Fruit fly (Drosophila melanogaster) whole organism, embryonic: ENCODE results near the gene SPARC.

ENCODE experiments used
- Bgb ChIP-seq: fragments of 200-800 bp; sonication (Bioruptor generic); IDR thresholded peaks from 2 replicates; pipeline ENCODE4 v1.3.6; 2022; ENCODE audit warnings: missing biosample characterization, missing genetic modification characterization; ENCODE audit not compliant: partially characterized antibody
- CG11093 ChIP-seq: fragments of 200-800 bp; sonication (Bioruptor generic); IDR thresholded peaks from 3 replicates; pipeline ENCODE4 v1.3.6; 2022; ENCODE audit warnings: missing biosample characterization, missing genetic modification characterization
- CG11560 ChIP-seq: fragments of 200-800 bp; sonication (Bioruptor generic); IDR thresholded peaks from 3 replicates; pipeline ENCODE4 v1.3.6; 2022; ENCODE audit warnings: missing biosample characterization, missing genetic modification characterization
- CG12659 ChIP-seq: fragments of 200-800 bp; sonication (Bioruptor generic); optimal IDR thresholded peaks from 3 replicates; lab custom pipeline; 2017; ENCODE audit warnings: mild to moderate bottlenecking, missing biosample characterization, missing genetic modification reagents, missing genetic modification characterization
- CG13287 ChIP-seq: fragments of 200-800 bp; sonication (Bioruptor generic); IDR thresholded peaks from 2 replicates; pipeline ENCODE4 v1.3.6; 2022; ENCODE audit warnings: missing biosample characterization, missing genetic modification characterization; ENCODE audit not compliant: partially characterized antibody
- CG14710 ChIP-seq: fragments of 200-800 bp; sonication (Bioruptor generic); optimal IDR thresholded peaks from 3 replicates; lab custom pipeline; 2019; ENCODE audit warnings: missing biosample characterization, mild to moderate bottlenecking, missing genetic modification characterization, moderate library complexity
- CG15073 ChIP-seq: fragments of 200-800 bp; sonication (Bioruptor generic); optimal IDR thresholded peaks from 2 replicates; lab custom pipeline; 2016; ENCODE audit warnings: missing biosample characterization, missing genetic modification characterization
- CG15514 ChIP-seq: fragments of 200-800 bp; sonication (Bioruptor generic); optimal IDR thresholded peaks from 3 replicates; lab custom pipeline; 2017; ENCODE audit warnings: missing biosample characterization, missing genetic modification characterization, mild to moderate bottlenecking, moderate library complexity, missing genetic modification reagents
- CG1603 ChIP-seq: fragments of 200-800 bp; sonication (Bioruptor generic); optimal IDR thresholded peaks from 2 replicates; lab custom pipeline; 2019; ENCODE audit warnings: missing biosample characterization, mild to moderate bottlenecking, missing genetic modification characterization, moderate library complexity
- CG16813 ChIP-seq: fragments of 200-800 bp; sonication (Bioruptor generic); IDR thresholded peaks from 3 replicates; pipeline ENCODE4 v1.3.6; 2022; ENCODE audit warnings: missing biosample characterization, missing genetic modification characterization; ENCODE audit not compliant: partially characterized antibody
- CG17361 ChIP-seq: fragments of 200-800 bp; sonication (Bioruptor generic); IDR thresholded peaks from 3 replicates; pipeline ENCODE4 v1.3.6; 2022; ENCODE audit warnings: missing biosample characterization, missing genetic modification characterization
- CG17385 ChIP-seq: fragments of 200-800 bp; sonication (Bioruptor generic); optimal IDR thresholded peaks from 3 replicates; lab custom pipeline; 2018; ENCODE audit warnings: missing biosample characterization, mild to moderate bottlenecking, missing genetic modification characterization
- CG17829 ChIP-seq: fragments of 200-800 bp; optimal IDR thresholded peaks from 2 replicates; lab custom pipeline; 2019; ENCODE audit warnings: missing biosample characterization, mild to moderate bottlenecking, missing genetic modification characterization, moderate library complexity
- CG2712 ChIP-seq: fragments of 200-800 bp; optimal IDR thresholded peaks from 3 replicates; lab custom pipeline; 2019; ENCODE audit warnings: missing biosample characterization, mild to moderate bottlenecking, missing genetic modification characterization, moderate library complexity
- CG30431 ChIP-seq: fragments of 200-800 bp; sonication (Bioruptor generic); optimal IDR thresholded peaks from 2 replicates; lab custom pipeline; 2017; ENCODE audit warnings: missing biosample characterization, missing genetic modification characterization
- CG32767 ChIP-seq: fragments of 200-800 bp; sonication (Bioruptor generic); IDR thresholded peaks from 2 replicates; pipeline ENCODE4 v1.3.6; 2022; ENCODE audit warnings: missing biosample characterization, missing genetic modification characterization
- CG3838 ChIP-seq: fragments of 200-800 bp; sonication (Bioruptor generic); optimal IDR thresholded peaks from 3 replicates; lab custom pipeline; 2016; ENCODE audit warnings: missing biosample characterization, missing genetic modification characterization
- CG6689 ChIP-seq: fragments of 200-800 bp; sonication (Bioruptor generic); IDR thresholded peaks from 2 replicates; pipeline ENCODE4 v1.3.6; 2022; ENCODE audit warnings: missing biosample characterization, missing genetic modification characterization
- CG7963 ChIP-seq: fragments of 200-800 bp; sonication (Bioruptor generic); IDR thresholded peaks from 3 replicates; pipeline ENCODE4 v1.3.6; 2022; ENCODE audit warnings: missing biosample characterization, missing genetic modification characterization; ENCODE audit not compliant: partially characterized antibody
- CG9437 ChIP-seq: fragments of 200-800 bp; sonication (Bioruptor generic); optimal IDR thresholded peaks from 2 replicates; lab custom pipeline; 2018; ENCODE audit warnings: missing biosample characterization, mild to moderate bottlenecking, missing genetic modification characterization
- E2f1 ChIP-seq: fragments of 200-800 bp; sonication (Bioruptor generic); IDR thresholded peaks from 2 replicates; pipeline ENCODE4 v1.3.6; 2022; ENCODE audit warnings: missing biosample characterization, missing genetic modification characterization
- E2f2 ChIP-seq: fragments of 200-800 bp; sonication (Bioruptor generic); IDR thresholded peaks from 2 replicates; pipeline ENCODE4 v1.3.6; 2022; ENCODE audit warnings: missing biosample characterization, missing genetic modification characterization
- Elba2 ChIP-seq: fragments of 200-800 bp; sonication (Bioruptor generic); optimal IDR thresholded peaks from 3 replicates; lab custom pipeline; 2016; ENCODE audit warnings: missing biosample characterization, missing genetic modification characterization
- Ets97D ChIP-seq: fragments of 200-800 bp; sonication (Bioruptor generic); optimal IDR thresholded peaks from 3 replicates; lab custom pipeline; 2016; ENCODE audit warnings: missing biosample characterization, missing genetic modification characterization
- Hr78 ChIP-seq, 2 experiments: fragments of 200-800 bp in 1 of 2; fragments of >200 bp in 1 of 2; sonication (Bioruptor generic) in 1 of 2; optimal IDR thresholded peaks; 2 replicates each; lab custom pipeline; 2017 to 2019; ENCODE audit warnings: missing biosample characterization in 2 of 2, missing genetic modification characterization in 2 of 2, mild to moderate bottlenecking in 1 of 2, moderate library complexity in 1 of 2
- MBD-R2 ChIP-seq: fragments of 200-800 bp; sonication (Bioruptor generic); IDR thresholded peaks from 2 replicates; pipeline ENCODE4 v1.3.6; 2022; ENCODE audit warnings: missing biosample characterization, missing genetic modification characterization
- Rx ChIP-seq: fragments of 200-800 bp; sonication (Bioruptor generic); IDR thresholded peaks from 2 replicates; pipeline ENCODE4 v1.3.6; 2022; ENCODE audit warnings: missing biosample characterization, missing genetic modification characterization
- Scr ChIP-seq: fragments of 200-800 bp; sonication (Bioruptor generic); IDR thresholded peaks from 2 replicates; pipeline ENCODE4 v1.3.6; 2022; ENCODE audit warnings: missing biosample characterization, missing genetic modification characterization; ENCODE audit not compliant: partially characterized antibody
- abd-A ChIP-seq: fragments of 200-800 bp; sonication (Bioruptor generic); optimal IDR thresholded peaks from 3 replicates; lab custom pipeline; 2019; ENCODE audit warnings: missing biosample characterization, mild to moderate bottlenecking, missing genetic modification characterization, moderate library complexity
- btn ChIP-seq: fragments of 200-800 bp; sonication (Bioruptor generic); optimal IDR thresholded peaks from 2 replicates; lab custom pipeline; 2016; ENCODE audit warnings: missing biosample characterization, missing genetic modification characterization
- cg ChIP-seq: fragments of 200-800 bp; sonication (Bioruptor generic); optimal IDR thresholded peaks from 3 replicates; lab custom pipeline; 2019; ENCODE audit warnings: missing biosample characterization, mild to moderate bottlenecking, missing genetic modification characterization, moderate library complexity
- chinmo ChIP-seq: fragments of 200-800 bp; sonication (Bioruptor generic); IDR thresholded peaks from 4 replicates; pipeline ENCODE4 v1.3.6; 2022; ENCODE audit warnings: missing biosample characterization, missing genetic modification characterization; ENCODE audit not compliant: partially characterized antibody
- crol ChIP-seq: fragments of 200-800 bp; sonication (Bioruptor generic); IDR thresholded peaks from 2 replicates; pipeline ENCODE4 v1.3.6; 2022; ENCODE audit warnings: missing biosample characterization, missing genetic modification characterization
- crp ChIP-seq, 2 experiments: fragments of 200-800 bp; sonication (Bioruptor generic); optimal IDR thresholded peaks; 2 replicates in 1 of 2; 3 replicates in 1 of 2; lab custom pipeline; 2017; ENCODE audit warnings: missing biosample characterization in 2 of 2, missing genetic modification characterization in 2 of 2, mild to moderate bottlenecking in 1 of 2, moderate library complexity in 1 of 2
- fd64A ChIP-seq: fragments of 200-800 bp; sonication (Bioruptor generic); optimal IDR thresholded peaks from 3 replicates; lab custom pipeline; 2018; ENCODE audit warnings: missing biosample characterization, mild to moderate bottlenecking, missing genetic modification characterization
- gfzf ChIP-seq: fragments of 200-800 bp; sonication (Bioruptor generic); optimal IDR thresholded peaks from 2 replicates; lab custom pipeline; 2016; ENCODE audit warnings: missing biosample characterization, mild to moderate bottlenecking, missing genetic modification characterization, moderate library complexity
- insv ChIP-seq, 2 experiments: fragments of 200-800 bp; sonication (Bioruptor generic); optimal IDR thresholded peaks; 3 replicates each; lab custom pipeline; 2016 to 2018; ENCODE audit warnings: missing biosample characterization in 2 of 2, missing genetic modification characterization in 2 of 2
- inv ChIP-seq: fragments of 200-800 bp; sonication (Bioruptor generic); IDR thresholded peaks from 2 replicates; pipeline ENCODE4 v1.3.6; 2022; ENCODE audit warnings: missing biosample characterization, missing genetic modification characterization; ENCODE audit not compliant: partially characterized antibody
- nerfin-2 ChIP-seq: fragments of 200-800 bp; sonication (Bioruptor generic); IDR thresholded peaks from 2 replicates; pipeline ENCODE4 v1.3.6; 2022; ENCODE audit warnings: missing biosample characterization, missing genetic modification characterization; ENCODE audit not compliant: partially characterized antibody
- nmo ChIP-seq: fragments of 200-800 bp; sonication (Bioruptor generic); optimal IDR thresholded peaks from 2 replicates; lab custom pipeline; 2018; ENCODE audit warnings: missing biosample characterization, mild to moderate bottlenecking, missing genetic modification characterization, moderate library complexity
- onecut ChIP-seq: fragments of 200-800 bp; sonication (Bioruptor generic); IDR thresholded peaks from 2 replicates; pipeline ENCODE4 v1.3.6; 2022; ENCODE audit warnings: missing biosample characterization, missing genetic modification characterization
- psq ChIP-seq: fragments of 200-800 bp; sonication (Bioruptor generic); optimal IDR thresholded peaks from 2 replicates; lab custom pipeline; 2017; ENCODE audit warnings: missing biosample characterization, missing genetic modification characterization
- pzg ChIP-seq: fragments of 200-800 bp; sonication (Bioruptor generic); optimal IDR thresholded peaks from 3 replicates; lab custom pipeline; 2018; ENCODE audit warnings: missing biosample characterization, mild to moderate bottlenecking, missing genetic modification characterization, moderate library complexity
- so ChIP-seq: fragments of 200-800 bp; sonication (Bioruptor generic); IDR thresholded peaks from 3 replicates; pipeline ENCODE4 v1.3.6; 2022; ENCODE audit warnings: missing biosample characterization, missing genetic modification characterization
- stwl ChIP-seq: fragments of 200-800 bp; sonication (Bioruptor generic); optimal IDR thresholded peaks from 3 replicates; lab custom pipeline; 2018; ENCODE audit warnings: missing biosample characterization, mild to moderate bottlenecking, missing genetic modification characterization, moderate library complexity
- trem ChIP-seq: fragments of 200-800 bp; optimal IDR thresholded peaks from 3 replicates; lab custom pipeline; 2019; ENCODE audit warnings: missing biosample characterization, mild to moderate bottlenecking, missing genetic modification characterization, moderate library complexity
- twi ChIP-seq: fragments of 200-800 bp; optimal IDR thresholded peaks from 2 replicates; lab custom pipeline; 2019; ENCODE audit warnings: missing biosample characterization, mild to moderate bottlenecking, missing genetic modification characterization, moderate library complexity
- yki ChIP-seq: fragments of >200 bp; optimal IDR thresholded peaks from 3 replicates; lab custom pipeline; 2018

The SPARC gene

DNA sequence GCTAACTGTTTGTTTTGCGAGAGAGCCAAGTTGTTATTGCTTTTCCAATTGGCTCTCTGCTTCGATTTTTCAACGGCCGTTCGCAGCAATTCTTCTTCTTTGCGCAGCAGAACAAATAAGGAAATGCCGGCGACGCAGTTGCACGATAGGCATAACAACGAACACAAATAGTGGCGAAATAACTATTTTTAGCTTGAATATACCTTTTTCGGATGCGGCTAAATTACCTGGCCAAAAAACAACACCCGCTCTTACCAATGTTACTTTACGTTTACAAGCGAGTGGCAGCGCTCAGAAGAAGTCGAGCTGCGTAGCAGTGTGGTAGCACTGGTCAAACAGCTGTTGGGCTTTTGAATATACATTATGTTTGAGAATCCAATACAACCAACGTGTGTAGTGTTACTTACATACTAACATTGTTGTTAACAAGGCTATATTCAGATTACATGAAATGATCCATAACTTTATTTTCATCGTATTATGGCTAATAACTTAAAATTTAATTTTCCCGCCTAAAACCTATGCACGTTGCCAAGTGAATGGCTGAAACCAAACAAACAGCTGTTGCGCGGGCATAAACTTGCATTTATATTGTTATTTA, 8.8 kb downstream of the SPARC start, which contains the start of the genes Lerp and IntS12 (continued):
- TF ChIP-seq CG15073 (GFP tag; lab: Kevin White, UChicago): no peak
- peak; percentile 36 for TF ChIP-seq nmo
- TF ChIP-seq CG30431 (GFP tag; lab: Kevin White, UChicago): no peak
- TF ChIP-seq chinmo (GFP tag; lab: Robert Waterston, UW): 0 out of 4 replicates have a peak, but pooled peaks have one; percentile 31
- TF ChIP-seq CG9437 (GFP tag; lab: Kevin White, UChicago): peak; percentile 94
- TF ChIP-seq nerfin-2 (GFP tag; lab: Robert Waterston, UW): no peak
- TF ChIP-seq CG7963: no peak
- TF ChIP-seq trem (tag; lab: Kevin White, UChicago): peak; percentile 92
- peak; percentile 86 for TF ChIP-seq CG17385 (GFP tag; lab: Kevin White, UChicago)
- TF ChIP-seq so (GFP tag; lab: Robert Waterston, UW): no peak
- peak; percentile 63 for TF ChIP-seq pzg
- peak; percentile 99 for TF ChIP-seq CG14710 (tag; lab: Kevin White, UChicago)
- TF ChIP-seq CG2712 (tag; lab: Kevin White, UChicago): peak; percentile 17
- TF ChIP-seq Rx: no peak
- peak; percentile 34 for TF ChIP-seq gfzf (GFP tag; lab: Kevin White, UChicago)
- peak; percentile 98 for TF ChIP-seq onecut (GFP tag; lab: Robert Waterston, UW)
- no peak for TF ChIP-seq Hr78 (GFP tag; optimal IDR thresholded peaks at IDR 0.05; lab: Kevin White, UChicago)
- peak; percentile 54 for TF ChIP-seq CG1603 (tag; lab: Kevin White, UChicago)
- TF ChIP-seq CG17829 (tag; lab: Kevin White, UChicago): peak; percentile 26
- no peak for TF ChIP-seq twi
- TF ChIP-seq psq: no peak
- peak in 1 of 2 experiments; percentile 46 for TF ChIP-seq insv (GFP tag; optimal IDR thresholded peaks at IDR 0.05; lab: Kevin White, UChicago)
- TF ChIP-seq cg (GFP tag; lab: Kevin White, UChicago): no peak
- no peak for TF ChIP-seq fd64A
- peak; percentile 15 for TF ChIP-seq CG15514 (GFP tag; lab: Kevin White, UChicago)
- peak; percentile 72 for TF ChIP-seq stwl (tag; lab: Kevin White, UChicago)
- no peak for TF ChIP-seq abd-A (tag; lab: Kevin White, UChicago)
- TF ChIP-seq E2f1 (GFP tag; lab: Robert Waterston, UW): peak; percentile 27; the same call in 1 of the 2 replicates
- TF ChIP-seq CG13287 (GFP tag; lab: Robert Waterston, UW): peak; percentile 37; the same call in 1 of the 2 replicates
- TF ChIP-seq CG11560 (tag; lab: Robert Waterston, UW): no peak
- 0 out of 3 replicates have a peak, but pooled peaks have one; percentile 15 for TF ChIP-seq CG17361 (GFP tag; lab: Robert Waterston, UW)
- TF ChIP-seq CG12659: peak; percentile 24
- no peak for TF ChIP-seq CG3838 (GFP tag; lab: Kevin White, UChicago)
- peak; percentile 39; the same call in 1 of the 3 replicates for TF ChIP-seq CG16813
- TF ChIP-seq Scr: peak; percentile 19; the same call in 1 of the 2 replicates
- no peak for TF ChIP-seq CG6689
- TF ChIP-seq CG11093 (GFP tag; lab: Robert Waterston, UW): no peak
- TF ChIP-seq inv: no peak
- TF ChIP-seq CG32767 (GFP tag; lab: Robert Waterston, UW): no peak
- peak; percentile 62 for TF ChIP-seq Ets97D (GFP tag; lab: Kevin White, UChicago)
- peak; percentile 88 for TF ChIP-seq E2f2
- TF ChIP-seq crp (GFP tag; optimal IDR thresholded peaks at IDR 0.05; lab: Kevin White, UChicago): peak; percentile 91 to 98
- no peak for TF ChIP-seq btn (GFP tag; lab: Kevin White, UChicago)
- peak; percentile 90 for TF ChIP-seq Elba2 (GFP tag; lab: Kevin White, UChicago)
- no peak for TF ChIP-seq crol
- TF ChIP-seq Bgb (GFP tag; lab: Robert Waterston, UW): peak; percentile 24; the same call in 1 of the 2 replicates
- peak; percentile 90 for TF ChIP-seq MBD-R2 (GFP tag; lab: Robert Waterston, UW)
- TF ChIP-seq yki (lab: Kevin White, UChicago): peak; percentile 21
